Fruit fly (Drosophila melanogaster): ENCODE results near the gene CG10194.
A peak's percentile ranks its signal among the peaks of the same experiment; 100 is the strongest.

The CG10194 gene

dm6 chr2L:19457890-19458580, 31.9 kb downstream of the CG10194 start:
- no peak for TF ChIP-seq CG17801 (GFP tag; optimal IDR thresholded peaks at IDR 0.05; ENCODE audit: partially characterized antibody)

- no peak for TF ChIP-seq CG17801 (GFP tag; optimal IDR thresholded peaks at IDR 0.05; ENCODE audit: partially characterized antibody)
These were observed 34.2 kb downstream of the CG10194 start for dm6 chr2L:19455723-19456122.

dm6 chr2L:19455209-19455608, 34.7 kb downstream of the CG10194 start:
- TF ChIP-seq CG17801 (GFP tag; optimal IDR thresholded peaks at IDR 0.05; ENCODE audit: partially characterized antibody): no peak

- no peak for TF ChIP-seq CG17801 (GFP tag; optimal IDR thresholded peaks at IDR 0.05; ENCODE audit: partially characterized antibody)
These were observed 35.7 kb downstream of the CG10194 start, which contains the start of gene CG10026 for dm6 chr2L:19454070-19454751. CG10026 (plus strand) TSS chr2L:19454256.

dm6 chr2L:19453381-19453780, 36.5 kb downstream of the CG10194 start, which contains the start of gene Top2:
Top2 (minus strand) TSS chr2L:19453490.
- TF ChIP-seq CG17801 (GFP tag; optimal IDR thresholded peaks at IDR 0.05; ENCODE audit: partially characterized antibody): peak; percentile 3

- TF ChIP-seq CG17801 (GFP tag; optimal IDR thresholded peaks at IDR 0.05; ENCODE audit: partially characterized antibody): no peak
These were observed 37.2 kb downstream of the CG10194 start for dm6 chr2L:19452535-19453317.

- peak; percentile 89 for TF ChIP-seq CG17801 (GFP tag; optimal IDR thresholded peaks at IDR 0.05; ENCODE audit: partially characterized antibody)
These were observed 45.2 kb downstream of the CG10194 start, which contains the start of gene Hs2st for dm6 chr2L:19444734-19445140. Hs2st (minus strand) TSS chr2L:19444750.

dm6 chr2L:19442627-19443026, 47.3 kb downstream of the CG10194 start, which contains the start of gene CG10237:
CG10237 (minus strand) TSS chr2L:19442727.
- no peak for TF ChIP-seq CG17801 (GFP tag; optimal IDR thresholded peaks at IDR 0.05; ENCODE audit: partially characterized antibody)

- no peak for TF ChIP-seq CG17801 (GFP tag; optimal IDR thresholded peaks at IDR 0.05; ENCODE audit: partially characterized antibody)
These were observed 48.1 kb downstream of the CG10194 start, which contains the start of gene RanGAP for dm6 chr2L:19441791-19442190. RanGAP (plus strand) TSS chr2L:19441959.

- no peak for TF ChIP-seq CG17801 (GFP tag; optimal IDR thresholded peaks at IDR 0.05; ENCODE audit: partially characterized antibody)
These were observed 48.6 kb downstream of the CG10194 start for dm6 chr2L:19441339-19441738.

dm6 chr2L:19440732-19441131, 49.2 kb downstream of the CG10194 start:
- no peak for TF ChIP-seq CG17801 (GFP tag; optimal IDR thresholded peaks at IDR 0.05; ENCODE audit: partially characterized antibody)

dm6 chr2L:19440285-19440684, 49.6 kb downstream of the CG10194 start:
- no peak for TF ChIP-seq CG17801 (GFP tag; optimal IDR thresholded peaks at IDR 0.05; ENCODE audit: partially characterized antibody)

- TF ChIP-seq CG17801 (GFP tag; optimal IDR thresholded peaks at IDR 0.05; ENCODE audit: partially characterized antibody): no peak
These were observed 50.2 kb downstream of the CG10194 start for dm6 chr2L:19439598-19440230.

- TF ChIP-seq CG17801 (GFP tag; optimal IDR thresholded peaks at IDR 0.05; ENCODE audit: partially characterized antibody): no peak
These were observed 51.0 kb downstream of the CG10194 start for dm6 chr2L:19438685-19439597.

Data from ovary, adult (tissue).